Fruit fly (Drosophila melanogaster): ENCODE measurements around the gene Thor.

Thor gene

dm6 chr2L:3469869-3470268, 8.4 kb upstream of the Thor start, which contains the start of the genes Pif1 and CG31776 (continued):
- TF ChIP-seq dm (GFP tag; optimal IDR thresholded peaks at IDR 0.05): peak; percentile 71
- no peak for TF ChIP-seq dati (GFP tag; IDR thresholded peaks at IDR 0.05)
- TF ChIP-seq jing (GFP tag; optimal IDR thresholded peaks at IDR 0.05): no peak
- TF ChIP-seq chinmo (GFP tag; IDR thresholded peaks at IDR 0.05; ENCODE audit: partially characterized antibody): peak; percentile 73; the same call in 2 of the 4 replicates
- TF ChIP-seq Sin3A (optimal IDR thresholded peaks at IDR 0.05): peak; percentile 49
- no peak for TF ChIP-seq pnt (GFP tag; optimal IDR thresholded peaks at IDR 0.05)
- TF ChIP-seq PHDP (tag; optimal IDR thresholded peaks at IDR 0.05): no peak
- no peak for TF ChIP-seq CG6689 (GFP tag; IDR thresholded peaks at IDR 0.05)
- no peak for TF ChIP-seq gem (tag; optimal IDR thresholded peaks at IDR 0.05)
- no peak for TF ChIP-seq CG7372 (GFP tag; IDR thresholded peaks at IDR 0.05)
- no peak for TF ChIP-seq CG15696 (tag; optimal IDR thresholded peaks at IDR 0.05)
- TF ChIP-seq E2f1 (GFP tag; IDR thresholded peaks at IDR 0.05): no peak
- TF ChIP-seq CG11085 (GFP tag; IDR thresholded peaks at IDR 0.05): no peak
- TF ChIP-seq Poxn (GFP tag; IDR thresholded peaks at IDR 0.05): no peak
- no peak for TF ChIP-seq CG9876 (GFP tag; optimal IDR thresholded peaks at IDR 0.05)
- TF ChIP-seq grau (tag; optimal IDR thresholded peaks at IDR 0.05): no peak
- TF ChIP-seq lmd (GFP tag; IDR thresholded peaks at IDR 0.05): no peak
- TF ChIP-seq stc (GFP tag; IDR thresholded peaks at IDR 0.05): no peak
- TF ChIP-seq CG7271 (tag; optimal IDR thresholded peaks at IDR 0.05): no peak
- TF ChIP-seq Usf (GFP tag; optimal IDR thresholded peaks at IDR 0.05): no peak
- TF ChIP-seq yki (optimal IDR thresholded peaks at IDR 0.05): no peak
- TF ChIP-seq CG4617 (GFP tag; optimal IDR thresholded peaks at IDR 0.05; ENCODE audit: borderline replicate concordance): no peak
- no peak for TF ChIP-seq Rx (GFP tag; IDR thresholded peaks at IDR 0.05)
- no peak for TF ChIP-seq z (GFP tag; IDR thresholded peaks at IDR 0.05)
- no peak for TF ChIP-seq Oli (tag; optimal IDR thresholded peaks at IDR 0.05)
- no peak for TF ChIP-seq NC2β (GFP tag; optimal IDR thresholded peaks at IDR 0.05)
- TF ChIP-seq TFAM (GFP tag; optimal IDR thresholded peaks at IDR 0.05): no peak
- no peak for TF ChIP-seq CG7745 (tag; optimal IDR thresholded peaks at IDR 0.05)
- peak; percentile 23 for TF ChIP-seq sd (tag; optimal IDR thresholded peaks at IDR 0.05)
- no peak for TF ChIP-seq br (optimal IDR thresholded peaks at IDR 0.05)
- no peak for TF ChIP-seq cas (GFP tag; IDR thresholded peaks at IDR 0.05)
- TF ChIP-seq CG10321 (GFP tag; IDR thresholded peaks at IDR 0.05): no peak
- peak; percentile 99 for TF ChIP-seq Myb (GFP tag; optimal IDR thresholded peaks at IDR 0.05)
- no peak for TF ChIP-seq ro (GFP tag; IDR thresholded peaks at IDR 0.05)
- no peak for TF ChIP-seq CG10274 (GFP tag; optimal IDR thresholded peaks at IDR 0.05)
- no peak for TF ChIP-seq kay (GFP tag; optimal IDR thresholded peaks at IDR 0.05)
- no peak for TF ChIP-seq CG9215 (GFP tag; IDR thresholded peaks at IDR 0.05)
- TF ChIP-seq knrl (GFP tag; IDR thresholded peaks at IDR 0.05; ENCODE audit: partially characterized antibody): peak; percentile 66
- no peak for TF ChIP-seq cato (GFP tag; optimal IDR thresholded peaks at IDR 0.05; ENCODE audit: borderline replicate concordance)
- no peak for TF ChIP-seq al (GFP tag; IDR thresholded peaks at IDR 0.05)
- no peak for TF ChIP-seq NfI (GFP tag; optimal IDR thresholded peaks at IDR 0.05)
- no peak for TF ChIP-seq sqz (GFP tag; optimal IDR thresholded peaks at IDR 0.05)
- TF ChIP-seq CG7963 (GFP tag; IDR thresholded peaks at IDR 0.05; ENCODE audit: partially characterized antibody): peak; percentile 66; the same call in 2 of the 3 replicates
- no peak for TF ChIP-seq schlank (tag; optimal IDR thresholded peaks at IDR 0.05)
- peak; percentile 68 for TF ChIP-seq inv (GFP tag; IDR thresholded peaks at IDR 0.05; ENCODE audit: partially characterized antibody)
- TF ChIP-seq CG1603 (tag; optimal IDR thresholded peaks at IDR 0.05): peak; percentile 85
- TF ChIP-seq CG4424 (GFP tag; optimal IDR thresholded peaks at IDR 0.05): no peak
- TF ChIP-seq HmgZ (tag; optimal IDR thresholded peaks at IDR 0.05): peak; percentile 60
- TF ChIP-seq exex (tag; optimal IDR thresholded peaks at IDR 0.05): no peak
- TF ChIP-seq luna (GFP tag; optimal IDR thresholded peaks at IDR 0.05): no peak
- no peak for TF ChIP-seq Atf6 (GFP tag; IDR thresholded peaks at IDR 0.05)
- TF ChIP-seq ab (GFP tag; optimal IDR thresholded peaks at IDR 0.05): no peak
- no peak for TF ChIP-seq CG18619 (GFP tag; optimal IDR thresholded peaks at IDR 0.05)
- no peak for TF ChIP-seq CG10462 (GFP tag; optimal IDR thresholded peaks at IDR 0.05)
